Fruit fly (Drosophila melanogaster) whole organism, embryonic: ENCODE measurements around the gene GC2.

ENCODE experiments used
- Ada2b ChIP-seq: fragments of 200-800 bp; sonication (Bioruptor generic); IDR thresholded peaks from 2 replicates; pipeline ENCODE4 v1.3.6; 2022; ENCODE audit warnings: missing biosample characterization, missing genetic modification characterization
- BtbVII ChIP-seq: fragments of 200-800 bp; sonication (Bioruptor generic); optimal IDR thresholded peaks from 3 replicates; lab custom pipeline; 2017; ENCODE audit warnings: missing biosample characterization, mild to moderate bottlenecking, missing genetic modification characterization
- CG10267 ChIP-seq: fragments of 200-800 bp; sonication (Bioruptor generic); optimal IDR thresholded peaks from 2 replicates; lab custom pipeline; 2018; ENCODE audit warnings: missing biosample characterization, mild to moderate bottlenecking, missing genetic modification characterization, moderate library complexity
- CG10959 ChIP-seq: fragments of 200-800 bp; sonication (Bioruptor generic); IDR thresholded peaks from 2 replicates; pipeline ENCODE4 v1.3.6; 2022; ENCODE audit warnings: missing biosample characterization, missing genetic modification characterization
- CG11695 ChIP-seq: fragments of 200-800 bp; sonication (Bioruptor generic); IDR thresholded peaks from 3 replicates; pipeline ENCODE4 v1.3.6; 2022; ENCODE audit warnings: missing biosample characterization, missing genetic modification characterization
- CG16863 ChIP-seq: fragments of 200-800 bp; sonication (Bioruptor generic); optimal IDR thresholded peaks from 3 replicates; lab custom pipeline; 2016; ENCODE audit warnings: missing biosample characterization, missing genetic modification characterization
- CG18599 ChIP-seq: fragments of 200-800 bp; sonication (Bioruptor generic); optimal IDR thresholded peaks from 3 replicates; lab custom pipeline; 2017; ENCODE audit warnings: missing biosample characterization, missing genetic modification characterization, mild to moderate bottlenecking, moderate library complexity, missing genetic modification reagents
- CG18764 ChIP-seq: fragments of 200-800 bp; sonication (Bioruptor generic); optimal IDR thresholded peaks from 3 replicates; lab custom pipeline; 2016; ENCODE audit warnings: missing biosample characterization, missing genetic modification characterization
- CG2202 ChIP-seq: fragments of 200-800 bp; sonication (Bioruptor generic); optimal IDR thresholded peaks from 2 replicates; lab custom pipeline; 2018; ENCODE audit warnings: missing biosample characterization, mild to moderate bottlenecking, missing genetic modification characterization
- CG2875 ChIP-seq: fragments of 200-800 bp; sonication (Bioruptor generic); optimal IDR thresholded peaks from 2 replicates; lab custom pipeline; 2017; ENCODE audit warnings: missing biosample characterization, mild to moderate bottlenecking, missing genetic modification characterization, missing genetic modification reagents
- CG31365 ChIP-seq: fragments of 200-800 bp; sonication (Bioruptor generic); optimal IDR thresholded peaks from 2 replicates; lab custom pipeline; 2018; ENCODE audit warnings: missing biosample characterization, mild to moderate bottlenecking, missing genetic modification characterization
- CG3163 ChIP-seq: fragments of 200-800 bp; sonication (Bioruptor generic); optimal IDR thresholded peaks from 3 replicates; lab custom pipeline; 2016; ENCODE audit warnings: missing biosample characterization, missing genetic modification characterization
- CG34224 ChIP-seq: fragments of 200-800 bp; sonication (Bioruptor generic); IDR thresholded peaks from 3 replicates; pipeline ENCODE4 v1.3.6; 2022; ENCODE audit warnings: missing biosample characterization, missing genetic modification characterization; ENCODE audit not compliant: partially characterized antibody
- CG4424 ChIP-seq: fragments of 200-800 bp; sonication (Bioruptor generic); optimal IDR thresholded peaks from 3 replicates; lab custom pipeline; 2016; ENCODE audit warnings: missing biosample characterization, missing genetic modification characterization
- CG4707 ChIP-seq: fragments of 200-800 bp; sonication (Bioruptor generic); optimal IDR thresholded peaks from 2 replicates; lab custom pipeline; 2018; ENCODE audit warnings: missing biosample characterization, mild to moderate bottlenecking, missing genetic modification characterization, moderate library complexity
- CG4820 ChIP-seq: fragments of 200-800 bp; sonication (Bioruptor generic); optimal IDR thresholded peaks from 3 replicates; lab custom pipeline; 2016; ENCODE audit warnings: missing biosample characterization, missing genetic modification characterization
- CG6654 ChIP-seq: fragments of 200-800 bp; sonication (Bioruptor generic); optimal IDR thresholded peaks from 2 replicates; lab custom pipeline; 2017; ENCODE audit warnings: missing biosample characterization, mild to moderate bottlenecking, missing genetic modification characterization
- CG7271 ChIP-seq: fragments of 200-800 bp; sonication (Bioruptor generic); optimal IDR thresholded peaks from 2 replicates; lab custom pipeline; 2018; ENCODE audit warnings: missing biosample characterization, mild to moderate bottlenecking, missing genetic modification characterization, moderate library complexity
- CG7963 ChIP-seq: fragments of 200-800 bp; sonication (Bioruptor generic); IDR thresholded peaks from 3 replicates; pipeline ENCODE4 v1.3.6; 2022; ENCODE audit warnings: missing biosample characterization, missing genetic modification characterization; ENCODE audit not compliant: partially characterized antibody
- CG8924 ChIP-seq: fragments of 200-800 bp; optimal IDR thresholded peaks from 3 replicates; lab custom pipeline; 2019; ENCODE audit warnings: missing biosample characterization, mild to moderate bottlenecking, missing genetic modification characterization, moderate library complexity
- CG9797 ChIP-seq: fragments of 200-800 bp; sonication (Bioruptor generic); optimal IDR thresholded peaks from 3 replicates; lab custom pipeline; 2018; ENCODE audit warnings: missing biosample characterization, mild to moderate bottlenecking, missing genetic modification characterization
- HmgD ChIP-seq: fragments of 200-800 bp; sonication (Bioruptor generic); optimal IDR thresholded peaks from 3 replicates; lab custom pipeline; 2016; ENCODE audit warnings: missing biosample characterization, missing genetic modification characterization
- Hmx ChIP-seq: fragments of 200-800 bp; sonication (Bioruptor generic); optimal IDR thresholded peaks from 2 replicates; lab custom pipeline; 2016; ENCODE audit warnings: missing biosample characterization, missing genetic modification characterization
- NFAT ChIP-seq: fragments of 200-800 bp; sonication (Bioruptor generic); IDR thresholded peaks from 2 replicates; pipeline ENCODE4 v1.3.6; 2022; ENCODE audit warnings: missing biosample characterization, missing genetic modification characterization
- PHDP ChIP-seq: fragments of 200-800 bp; sonication (Bioruptor generic); optimal IDR thresholded peaks from 3 replicates; lab custom pipeline; 2018; ENCODE audit warnings: missing biosample characterization, mild to moderate bottlenecking, missing genetic modification characterization, moderate library complexity
- Poxn ChIP-seq: fragments of 200-800 bp; sonication (Bioruptor generic); IDR thresholded peaks from 2 replicates; pipeline ENCODE4 v1.3.6; 2022; ENCODE audit warnings: missing biosample characterization, missing genetic modification characterization
- Sox102F ChIP-seq: fragments of 200-800 bp; sonication (Bioruptor generic); optimal IDR thresholded peaks from 2 replicates; lab custom pipeline; 2018; ENCODE audit warnings: missing biosample characterization, mild to moderate bottlenecking, missing genetic modification characterization, moderate library complexity
- Spps ChIP-seq: fragments of 200-800 bp; sonication (Bioruptor generic); optimal IDR thresholded peaks from 2 replicates; lab custom pipeline; 2018; ENCODE audit warnings: missing biosample characterization, mild to moderate bottlenecking, missing genetic modification characterization
- Usf ChIP-seq: fragments of 200-800 bp; sonication (Bioruptor generic); optimal IDR thresholded peaks from 2 replicates; lab custom pipeline; 2017; ENCODE audit warnings: missing genotype, missing biosample characterization, missing genetic modification characterization
- abd-A ChIP-seq: fragments of 200-800 bp; sonication (Bioruptor generic); optimal IDR thresholded peaks from 3 replicates; lab custom pipeline; 2019; ENCODE audit warnings: missing biosample characterization, mild to moderate bottlenecking, missing genetic modification characterization, moderate library complexity
- amos ChIP-seq: fragments of 200-800 bp; sonication (Bioruptor generic); IDR thresholded peaks from 2 replicates; pipeline ENCODE4 v1.3.6; 2022; ENCODE audit warnings: missing biosample characterization, missing genetic modification characterization; ENCODE audit not compliant: partially characterized antibody
- ap ChIP-seq: fragments of 200-800 bp; sonication (Bioruptor generic); IDR thresholded peaks from 2 replicates; pipeline ENCODE4 v1.3.6; 2022; ENCODE audit warnings: missing biosample characterization, missing genetic modification characterization
- ase ChIP-seq: fragments of 200-800 bp; sonication (Bioruptor generic); IDR thresholded peaks from 3 replicates; pipeline ENCODE4 v1.3.6; 2022; ENCODE audit warnings: missing biosample characterization, missing genetic modification characterization
- az2 ChIP-seq: fragments of 200-800 bp; sonication (Bioruptor generic); optimal IDR thresholded peaks from 3 replicates; lab custom pipeline; 2016; ENCODE audit warnings: missing biosample characterization, missing genetic modification characterization
- bcd ChIP-seq: fragments of 200-800 bp; sonication (Bioruptor generic); optimal IDR thresholded peaks from 2 replicates; lab custom pipeline; 2017; ENCODE audit warnings: missing biosample characterization, mild to moderate bottlenecking, missing genetic modification characterization
- fru ChIP-seq: fragments of >200 bp; optimal IDR thresholded peaks from 2 replicates; lab custom pipeline; 2017
- kah ChIP-seq: fragments of 200-800 bp; sonication (Bioruptor generic); optimal IDR thresholded peaks from 2 replicates; lab custom pipeline; 2018; ENCODE audit warnings: missing biosample characterization, mild to moderate bottlenecking, missing genetic modification characterization
- lab ChIP-seq: fragments of 200-800 bp; sonication (Bioruptor generic); optimal IDR thresholded peaks from 3 replicates; lab custom pipeline; 2017; ENCODE audit warnings: missing biosample characterization, missing genetic modification characterization, mild to moderate bottlenecking, moderate library complexity, missing genetic modification reagents
- lov ChIP-seq, 2 experiments: fragments of 200-800 bp in 1 of 2; fragments of >200 bp in 1 of 2; sonication (Bioruptor generic) in 1 of 2; IDR thresholded peaks in 1 of 2; optimal IDR thresholded peaks in 1 of 2; 2 replicates in 1 of 2; 3 replicates in 1 of 2; pipeline versions ENCODE4 v1.3.6 to Lab custom; 2017 to 2022; ENCODE audit warnings: missing biosample characterization in 1 of 2, missing genetic modification characterization in 1 of 2
- mirr ChIP-seq: fragments of 200-800 bp; sonication (Bioruptor generic); optimal IDR thresholded peaks from 3 replicates; lab custom pipeline; 2018; ENCODE audit warnings: missing biosample characterization, mild to moderate bottlenecking, missing genetic modification characterization
- oc ChIP-seq: fragments of 200-800 bp; sonication (Bioruptor generic); optimal IDR thresholded peaks from 2 replicates; lab custom pipeline; 2018; ENCODE audit warnings: missing biosample characterization, mild to moderate bottlenecking, missing genetic modification characterization, moderate library complexity
- odd ChIP-seq: fragments of 200-800 bp; sonication (Bioruptor generic); optimal IDR thresholded peaks from 2 replicates; lab custom pipeline; 2017; ENCODE audit warnings: missing biosample characterization, mild to moderate bottlenecking, missing genetic modification characterization
- prd ChIP-seq, 3 experiments: fragments of >200 bp in 2 of 3; fragments of 200-800 bp in 1 of 3; sonication (Bioruptor generic) in 1 of 3; optimal IDR thresholded peaks in 2 of 3; IDR thresholded peaks in 1 of 3; 2 replicates in 2 of 3; 3 replicates in 1 of 3; pipeline versions ENCODE4 v1.3.6 to Lab custom; 2017 to 2022; ENCODE audit warnings: missing biosample characterization in 1 of 3, missing genetic modification characterization in 1 of 3
- sc ChIP-seq, 3 experiments: fragments of >200 bp in 2 of 3; fragments of 200-800 bp in 1 of 3; sonication (Bioruptor generic) in 1 of 3; optimal IDR thresholded peaks; 2 replicates in 2 of 3; 3 replicates in 1 of 3; lab custom pipeline; 2017; ENCODE audit warnings: mild to moderate bottlenecking in 1 of 3, missing biosample characterization in 1 of 3, missing genetic modification characterization in 1 of 3, missing genetic modification reagents in 1 of 3
- scrt ChIP-seq: fragments of 200-800 bp; sonication (Bioruptor generic); optimal IDR thresholded peaks from 2 replicates; lab custom pipeline; 2018; ENCODE audit warnings: missing biosample characterization, mild to moderate bottlenecking, missing genetic modification characterization, moderate library complexity
- sisA ChIP-seq: fragments of 200-800 bp; sonication (Bioruptor generic); IDR thresholded peaks from 2 replicates; pipeline ENCODE4 v1.3.6; 2022; ENCODE audit warnings: missing biosample characterization, missing genetic modification characterization
- so ChIP-seq: fragments of 200-800 bp; sonication (Bioruptor generic); IDR thresholded peaks from 3 replicates; pipeline ENCODE4 v1.3.6; 2022; ENCODE audit warnings: missing biosample characterization, missing genetic modification characterization
- sob ChIP-seq: fragments of 200-800 bp; sonication (Bioruptor generic); IDR thresholded peaks from 2 replicates; pipeline ENCODE4 v1.3.6; 2022; ENCODE audit warnings: missing biosample characterization, missing genetic modification characterization
- zen ChIP-seq: fragments of 200-800 bp; sonication (Bioruptor generic); optimal IDR thresholded peaks from 3 replicates; lab custom pipeline; 2018; ENCODE audit warnings: missing biosample characterization, mild to moderate bottlenecking, missing genetic modification characterization, moderate library complexity

GC2 gene

dm6 chr3R:11948903-11949358, 22.6 kb upstream of the GC2 start, which contains the start of gene Cad87A (continued):
- no peak for TF ChIP-seq CG6654 (GFP tag; lab: Kevin White, UChicago)
- TF ChIP-seq CG31365 (tag; lab: Kevin White, UChicago), result peak; percentile 51
- no peak for TF ChIP-seq CG16863
- TF ChIP-seq Ada2b (GFP tag; lab: Robert Waterston, UW), result no peak
- TF ChIP-seq Sox102F (GFP tag; lab: Kevin White, UChicago), result no peak
- no peak for TF ChIP-seq lov (optimal IDR thresholded peaks at IDR 0.05; lab: Kevin White, UChicago)
- no peak for TF ChIP-seq lov (GFP tag; IDR thresholded peaks at IDR 0.05; lab: Robert Waterston, UW)
- TF ChIP-seq Usf, result no peak
- TF ChIP-seq CG7963, result no peak
- peak; percentile 91 for TF ChIP-seq CG9797 (GFP tag; lab: Kevin White, UChicago)
- TF ChIP-seq ap (GFP tag; lab: Robert Waterston, UW), result no peak
- TF ChIP-seq mirr (GFP tag; lab: Kevin White, UChicago), result peak; percentile 67
- TF ChIP-seq CG10267, result peak; percentile 49
- peak; percentile 62 for TF ChIP-seq zen (tag; lab: Kevin White, UChicago)
- TF ChIP-seq sisA (GFP tag; lab: Robert Waterston, UW), result no peak
- no peak for TF ChIP-seq CG4424
- peak; percentile 23 for TF ChIP-seq CG2202 (tag; lab: Kevin White, UChicago)
- peak; percentile 45 for TF ChIP-seq oc (tag; lab: Kevin White, UChicago)
- peak; percentile 50 for TF ChIP-seq CG2875 (GFP tag; lab: Kevin White, UChicago)
- TF ChIP-seq sc (optimal IDR thresholded peaks at IDR 0.05; lab: Kevin White, UChicago), result no peak
- no peak for TF ChIP-seq sc (GFP tag; optimal IDR thresholded peaks at IDR 0.05; lab: Kevin White, UChicago)
- TF ChIP-seq CG8924 (tag; lab: Kevin White, UChicago), result peak; percentile 78
- no peak for TF ChIP-seq CG11695 (GFP tag; lab: Robert Waterston, UW)
- TF ChIP-seq HmgD (GFP tag; lab: Kevin White, UChicago), result peak; percentile 38
- TF ChIP-seq CG3163 (GFP tag; lab: Kevin White, UChicago), result peak; percentile 49
- peak; percentile 97 for TF ChIP-seq kah
- TF ChIP-seq fru (lab: Kevin White, UChicago), result no peak
- no peak for TF ChIP-seq amos (GFP tag; lab: Robert Waterston, UW)
- TF ChIP-seq prd (optimal IDR thresholded peaks at IDR 0.05; lab: Kevin White, UChicago), result no peak
- TF ChIP-seq prd (GFP tag; IDR thresholded peaks at IDR 0.05; lab: Robert Waterston, UW), result no peak
- TF ChIP-seq sob (GFP tag; lab: Robert Waterston, UW), result no peak
- TF ChIP-seq CG4820, result no peak
- TF ChIP-seq scrt (GFP tag; lab: Kevin White, UChicago), result peak; percentile 99
- TF ChIP-seq NFAT (GFP tag; lab: Robert Waterston, UW), result no peak
- no peak for TF ChIP-seq so (GFP tag; lab: Robert Waterston, UW)
- TF ChIP-seq abd-A, result peak; percentile 92
- no peak for TF ChIP-seq odd
- peak; percentile 36 for TF ChIP-seq CG4707 (GFP tag; lab: Kevin White, UChicago)
- TF ChIP-seq Spps (tag; lab: Kevin White, UChicago), result no peak
- TF ChIP-seq CG10959, result no peak
- no peak for TF ChIP-seq az2 (GFP tag; lab: Kevin White, UChicago)
- peak; percentile 51 for TF ChIP-seq lab
- no peak for TF ChIP-seq bcd (GFP tag; lab: Kevin White, UChicago)
- no peak for TF ChIP-seq CG18764 (GFP tag; lab: Kevin White, UChicago)
- no peak for TF ChIP-seq Poxn (GFP tag; lab: Robert Waterston, UW)
- no peak for TF ChIP-seq ase (GFP tag; lab: Robert Waterston, UW)
- peak; percentile 47 for TF ChIP-seq CG18599 (GFP tag; lab: Kevin White, UChicago)
- no peak for TF ChIP-seq PHDP (tag; lab: Kevin White, UChicago)
- TF ChIP-seq CG7271, result peak; percentile 31
- no peak for TF ChIP-seq Hmx (GFP tag; lab: Kevin White, UChicago)
- no peak for TF ChIP-seq CG34224 (GFP tag; lab: Robert Waterston, UW)
- TF ChIP-seq BtbVII (GFP tag; lab: Kevin White, UChicago), result no peak
